Worm (Caenorhabditis elegans): ENCODE measurements around the gene scrm-7.

Gene scrm-7

DNA sequence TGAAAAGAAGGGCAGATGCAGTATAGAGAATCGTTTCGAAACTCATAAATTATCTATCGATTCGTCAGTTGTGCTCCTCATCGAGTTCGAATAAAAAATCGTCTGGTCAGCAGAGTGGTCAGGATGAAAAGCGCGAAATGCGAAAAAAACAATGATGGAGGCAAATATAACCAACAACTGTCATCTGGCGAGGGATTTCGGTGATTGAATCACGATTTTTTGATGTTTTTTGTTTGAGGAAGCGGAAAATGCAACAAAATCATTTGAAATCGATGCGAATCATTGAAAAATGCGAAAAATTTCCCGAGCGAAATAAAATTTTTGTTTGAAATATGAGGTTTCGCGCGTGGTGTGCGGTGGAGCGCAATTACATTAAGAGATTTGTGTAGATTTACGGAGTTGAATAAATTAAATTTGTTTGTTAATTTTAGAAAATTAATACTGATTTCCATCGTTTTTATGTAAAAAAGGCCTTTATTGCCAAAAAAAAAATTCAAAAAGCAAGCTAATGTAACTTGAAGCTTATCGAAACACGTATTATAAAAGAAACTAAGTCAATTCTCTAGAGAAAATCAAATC, 45.3 kb downstream of the scrm-7 start, which contains the start of gene unc-61:
TSS of gene unc-61 (minus strand) at position 51 of the 579 bp plus-strand sequence.
- TF ChIP-seq peb-1 (tag; optimal IDR thresholded peaks at IDR 0.05) (no peak), unc-39 (tag; optimal IDR thresholded peaks at IDR 0.05) (no peak), unc-55 (GFP tag; optimal IDR thresholded peaks at IDR 0.05) (peak; percentile 60), skn-1 (tag; optimal IDR thresholded peaks at IDR 0.05) (no peak), sem-4 (tag; optimal IDR thresholded peaks at IDR 0.05) (no peak), Y55F3AM.14 (GFP tag; optimal IDR thresholded peaks at IDR 0.05) (no peak), nhr-25 (tag; optimal IDR thresholded peaks at IDR 0.05) (no peak), nhr-129 (tag; optimal IDR thresholded peaks at IDR 0.05) (peak; percentile 7), R02D3.7 (tag; optimal IDR thresholded peaks at IDR 0.05) (peak; percentile 65), ceh-82 (tag; optimal IDR thresholded peaks at IDR 0.05) (no peak), elt-3 (tag; optimal IDR thresholded peaks at IDR 0.05) (no peak), zag-1 (tag; optimal IDR thresholded peaks at IDR 0.05) (no peak), lin-39 (tag; optimal IDR thresholded peaks at IDR 0.05) (no peak), unc-62 (GFP tag; optimal IDR thresholded peaks at IDR 0.05) (no peak), snpc-4 (tag; optimal IDR thresholded peaks at IDR 0.05) (no peak), ztf-11 (tag; optimal IDR thresholded peaks at IDR 0.05) (no peak), gmeb-1 (tag; optimal IDR thresholded peaks at IDR 0.05) (peak; percentile 83), lin-11 (tag; optimal IDR thresholded peaks at IDR 0.05) (no peak), C34F6.9 (tag; optimal IDR thresholded peaks at IDR 0.05) (peak; percentile 48), sma-9 (GFP tag; optimal IDR thresholded peaks at IDR 0.05) (no peak), sma-9 (tag; optimal IDR thresholded peaks at IDR 0.05) (no peak), mab-5 (tag; optimal IDR thresholded peaks at IDR 0.05) (no peak)

DNA sequence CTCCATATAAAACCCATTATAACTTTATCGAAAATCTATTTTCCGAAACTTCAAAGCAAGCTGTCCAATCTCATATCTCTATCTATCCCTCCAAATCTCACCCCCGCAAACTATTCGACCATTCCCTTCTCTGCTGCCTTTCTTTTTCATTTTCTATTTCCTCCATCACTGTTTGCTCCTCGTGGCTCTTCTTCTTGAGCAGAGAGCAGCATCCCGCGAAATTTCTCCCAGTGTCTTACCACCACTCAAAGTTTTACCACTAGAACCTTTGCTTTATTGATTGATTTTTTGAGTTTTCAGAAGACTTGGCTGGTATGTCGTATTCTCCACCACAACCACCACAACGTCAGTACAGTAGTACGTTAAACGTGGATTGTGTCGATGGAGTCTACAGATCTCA, 50.2 kb downstream of the scrm-7 start, which contains the start of gene oig-3:
TSS of gene oig-3 (plus strand) at position 301 of the 400 bp plus-strand sequence.
- TF ChIP-seq R02D3.7 (tag; optimal IDR thresholded peaks at IDR 0.05) = no peak
- no peak for TF ChIP-seq nhr-129 (tag; optimal IDR thresholded peaks at IDR 0.05)
- no peak for TF ChIP-seq C34F6.9 (tag; optimal IDR thresholded peaks at IDR 0.05)
- no peak for TF ChIP-seq sem-4 (tag; optimal IDR thresholded peaks at IDR 0.05)
- no peak for TF ChIP-seq ceh-16 (tag; optimal IDR thresholded peaks at IDR 0.05)

DNA sequence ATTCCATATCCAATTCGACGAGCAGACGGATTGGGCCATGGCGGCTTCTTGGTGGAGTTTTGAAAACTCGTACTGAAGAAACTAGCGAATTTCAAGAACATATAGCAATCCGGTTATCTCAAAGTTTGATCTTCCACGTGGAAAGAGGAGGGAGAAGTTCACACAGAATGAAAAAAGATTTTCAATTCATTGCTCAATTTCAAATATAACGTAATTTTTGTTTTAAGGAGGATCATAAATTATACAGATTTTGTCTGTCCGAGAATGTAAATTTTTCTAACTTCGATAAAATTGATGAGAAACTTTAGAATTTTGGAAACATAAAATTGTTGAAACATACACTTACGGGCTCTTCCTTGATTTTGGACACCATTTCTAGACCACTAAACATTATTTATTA, 50.8 kb downstream of the scrm-7 start, which contains the start of gene Y50E8A.2:
TSS of gene Y50E8A.2 (minus strand) at position 101 of the 400 bp plus-strand sequence.
- TF ChIP-seq sma-9 (GFP tag; optimal IDR thresholded peaks at IDR 0.05) = no peak
- TF ChIP-seq sma-9 (tag; optimal IDR thresholded peaks at IDR 0.05) = no peak
- TF ChIP-seq gmeb-1 (tag; optimal IDR thresholded peaks at IDR 0.05) = no peak
- no peak for TF ChIP-seq ztf-4 (tag; optimal IDR thresholded peaks at IDR 0.05)
- no peak for TF ChIP-seq unc-39 (tag; optimal IDR thresholded peaks at IDR 0.05)
- TF ChIP-seq sma-3 (GFP tag; optimal IDR thresholded peaks at IDR 0.05) = no peak
- TF ChIP-seq ama-1 (optimal IDR thresholded peaks at IDR 0.05) = no peak

All from whole organism, L2 larva.